Worm (Caenorhabditis elegans) whole organism, L4/young adult: ENCODE measurements around the gene C13F10.1.

ENCODE experiments used
- W03F9.2 ChIP-seq: fragments of 150-350 bp; optimal IDR thresholded peaks from 2 replicates; lab custom pipeline; 2014; ENCODE audit warnings: missing biosample characterization, missing genetic modification characterization
- dao-5 ChIP-seq: sonication (generic microtip); optimal IDR thresholded peaks from 2 replicates; lab custom pipeline; 2016; ENCODE audit warnings: missing genotype, missing genetic modification characterization, moderate library complexity, missing compliant biosample characterization
- him-1 ChIP-seq: sonication (generic microtip); optimal IDR thresholded peaks from 2 replicates; lab custom pipeline; 2016; ENCODE audit warnings: missing genotype, missing genetic modification reagents, missing genetic modification characterization, missing compliant biosample characterization

ce11 chrV:7201353-7201752 lies 22.5 kb upstream of the C13F10.1 start:
- TF ChIP-seq him-1 (no peak), dao-5 (tag; lab: Kevin White, UChicago) (no peak), W03F9.2 (tag; lab: Kevin White, UChicago) (no peak)
